Worm (Caenorhabditis elegans) whole organism, late embryonic: ENCODE results near the gene Y39F10C.3.

Experiments
- Y22D7AL.16 ChIP-seq: sonication (generic microtip); optimal IDR thresholded peaks from 2 replicates; lab custom pipeline; 2016; ENCODE audit warnings: missing genetic modification characterization, missing compliant biosample characterization
- ama-1 ChIP-seq: fragments of 150-350 bp; optimal IDR thresholded peaks from 2 replicates; lab custom pipeline; 2014
- ceh-2 ChIP-seq: sonication (generic microtip); optimal IDR thresholded peaks from 2 replicates; lab custom pipeline; 2016; ENCODE audit warnings: missing genotype, missing genetic modification characterization, missing compliant biosample characterization
- ceh-31 ChIP-seq: sonication (generic microtip); optimal IDR thresholded peaks from 2 replicates; lab custom pipeline; 2016; ENCODE audit warnings: missing genetic modification characterization, missing compliant biosample characterization
- ceh-45 ChIP-seq: fragments of 200-800 bp; sonication (Bioruptor generic); IDR thresholded peaks from 2 replicates; pipeline ENCODE4 v1.3.6; 2022; ENCODE audit warnings: missing genetic modification reagents, missing genetic modification characterization, missing compliant biosample characterization
- dmd-4 ChIP-seq: sonication (generic microtip); optimal IDR thresholded peaks from 2 replicates; lab custom pipeline; 2016; ENCODE audit warnings: borderline replicate concordance, missing genetic modification characterization, missing compliant biosample characterization
- dve-1 ChIP-seq: sonication (generic microtip); optimal IDR thresholded peaks from 2 replicates; lab custom pipeline; 2017; ENCODE audit warnings: antibody characterized with exemption, mild to moderate bottlenecking, missing genetic modification characterization, missing compliant biosample characterization
- nfya-1 ChIP-seq: sonication (generic microtip); optimal IDR thresholded peaks from 2 replicates; lab custom pipeline; 2017; ENCODE audit warnings: missing genetic modification characterization, mild to moderate bottlenecking, missing compliant biosample characterization, antibody characterized with exemption, moderate library complexity
- nhr-11 ChIP-seq: fragments of 150-350 bp; optimal IDR thresholded peaks from 2 replicates; lab custom pipeline; 2014; ENCODE audit warnings: missing biosample characterization, missing genetic modification characterization
- npax-4 ChIP-seq: sonication (generic microtip); optimal IDR thresholded peaks from 2 replicates; lab custom pipeline; 2016; ENCODE audit warnings: missing genetic modification characterization, missing compliant biosample characterization
- pat-9 ChIP-seq: fragments of 200-800 bp; sonication (Bioruptor generic); optimal IDR thresholded peaks from 2 replicates; lab custom pipeline; 2018; ENCODE audit warnings: mild to moderate bottlenecking, missing genetic modification characterization, moderate library complexity, missing compliant biosample characterization
- pros-1 ChIP-seq: fragments of 150-350 bp; optimal IDR thresholded peaks from 2 replicates; lab custom pipeline; 2014; ENCODE audit warnings: missing biosample characterization, missing genetic modification reagents, missing genetic modification characterization
- ztf-16 ChIP-seq: sonication (generic microtip); optimal IDR thresholded peaks from 2 replicates; lab custom pipeline; 2017; ENCODE audit warnings: missing genetic modification characterization, missing compliant biosample characterization

ce11 chrII:627205-627604 is 47.0 kb upstream of the Y39F10C.3 start, which contains the start of gene arrd-1:
- TF ChIP-seq ama-1 (lab: Kevin White, UChicago), result no peak
- TF ChIP-seq ceh-2 (tag; lab: Kevin White, UChicago), result no peak
- TF ChIP-seq ceh-31 (tag; lab: Kevin White, UChicago), result no peak
- TF ChIP-seq dve-1, result no peak
- no peak for TF ChIP-seq pros-1
- no peak for TF ChIP-seq npax-4 (tag; lab: Kevin White, UChicago)
- TF ChIP-seq ztf-16 (tag; lab: Kevin White, UChicago), result no peak
- TF ChIP-seq dmd-4, result no peak
- TF ChIP-seq pat-9 (tag; lab: Kevin White, UChicago), result no peak
- TF ChIP-seq nhr-11 (tag; lab: Kevin White, UChicago), result no peak
- no peak for TF ChIP-seq ceh-45 (GFP tag; lab: Robert Waterston, UW)
- TF ChIP-seq Y22D7AL.16, result no peak
- TF ChIP-seq nfya-1 (tag; lab: Kevin White, UChicago), result no peak
